Worm (Caenorhabditis elegans): ENCODE results near the gene T24E12.10.

T24E12.10 gene

ce11 chrII:3785756-3786155 lies 12.7 kb upstream of the T24E12.10 start:
- no peak for TF ChIP-seq hnd-1 (tag; optimal IDR thresholded peaks at IDR 0.05)
- TF ChIP-seq tbx-11 (GFP tag; IDR thresholded peaks at IDR 0.05), result no peak
- TF ChIP-seq ceh-13 (GFP tag; optimal IDR thresholded peaks at IDR 0.05), result no peak
- no peak for TF ChIP-seq hmbx-1 (tag; optimal IDR thresholded peaks at IDR 0.05)
- TF ChIP-seq ets-7 (tag; optimal IDR thresholded peaks at IDR 0.05), result no peak
- no peak for TF ChIP-seq hmg-4 (GFP tag; optimal IDR thresholded peaks at IDR 0.05)
- no peak for TF ChIP-seq ama-1 (optimal IDR thresholded peaks at IDR 0.05)
- no peak for TF ChIP-seq scrt-1 (GFP tag; IDR thresholded peaks at IDR 0.05)
- no peak for TF ChIP-seq B0310.2 (tag; optimal IDR thresholded peaks at IDR 0.05)
- TF ChIP-seq pes-1 (GFP tag; IDR thresholded peaks at IDR 0.05), result no peak
- no peak for TF ChIP-seq tra-4 (tag; optimal IDR thresholded peaks at IDR 0.05)
- no peak for TF ChIP-seq sea-1 (GFP tag; conservative IDR thresholded peaks at IDR 0.05)
- TF ChIP-seq flt-1 (GFP tag; IDR thresholded peaks at IDR 0.05), result no peak
- TF ChIP-seq ceh-36 (tag; optimal IDR thresholded peaks at IDR 0.05), result no peak
- no peak for TF ChIP-seq F13C5.2 (tag; optimal IDR thresholded peaks at IDR 0.05)
- no peak for TF ChIP-seq tbx-37 (GFP tag; conservative IDR thresholded peaks at IDR 0.05)
- TF ChIP-seq aly-1 (tag; optimal IDR thresholded peaks at IDR 0.05), result no peak

DNA sequence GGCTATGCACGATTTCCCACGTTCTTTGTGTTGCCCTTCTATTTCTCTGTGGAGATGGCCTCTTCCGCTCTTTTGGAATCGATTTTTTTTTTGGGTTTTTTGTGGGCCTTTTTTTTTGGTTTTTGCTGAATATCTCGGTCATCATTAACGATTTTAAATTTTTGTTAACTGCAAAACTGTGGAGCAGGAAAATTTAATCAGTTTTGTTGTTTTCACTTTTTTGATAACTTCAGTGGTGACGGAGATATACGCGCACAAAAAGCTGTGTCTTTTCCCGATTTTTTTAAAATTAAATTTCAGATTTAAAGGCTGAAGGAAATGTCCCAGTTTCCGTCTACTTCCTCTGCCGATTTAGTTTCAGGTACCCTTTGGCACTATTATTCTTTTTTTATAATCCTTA lies 12.2 kb upstream of the T24E12.10 start, which contains the start of gene T24E12.1:
Gene T24E12.1 (plus strand): TSS at position 301 of the 400 bp plus-strand sequence.
- TF ChIP-seq tra-4 (tag; optimal IDR thresholded peaks at IDR 0.05), result no peak
- no peak for TF ChIP-seq ceh-36 (tag; optimal IDR thresholded peaks at IDR 0.05)
- no peak for TF ChIP-seq hmbx-1 (tag; optimal IDR thresholded peaks at IDR 0.05)
- no peak for TF ChIP-seq aly-1 (tag; optimal IDR thresholded peaks at IDR 0.05)
- TF ChIP-seq hmg-4 (GFP tag; optimal IDR thresholded peaks at IDR 0.05), result no peak
- no peak for TF ChIP-seq tbx-37 (GFP tag; conservative IDR thresholded peaks at IDR 0.05)
- TF ChIP-seq B0310.2 (tag; optimal IDR thresholded peaks at IDR 0.05), result no peak
- no peak for TF ChIP-seq tbx-11 (GFP tag; IDR thresholded peaks at IDR 0.05)
- TF ChIP-seq sea-1 (GFP tag; conservative IDR thresholded peaks at IDR 0.05), result no peak
- TF ChIP-seq ets-7 (tag; optimal IDR thresholded peaks at IDR 0.05), result no peak
- no peak for TF ChIP-seq scrt-1 (GFP tag; IDR thresholded peaks at IDR 0.05)
- no peak for TF ChIP-seq flt-1 (GFP tag; IDR thresholded peaks at IDR 0.05)
- no peak for TF ChIP-seq hnd-1 (tag; optimal IDR thresholded peaks at IDR 0.05)
- no peak for TF ChIP-seq ama-1 (optimal IDR thresholded peaks at IDR 0.05)
- no peak for TF ChIP-seq ceh-13 (GFP tag; optimal IDR thresholded peaks at IDR 0.05)
- no peak for TF ChIP-seq F13C5.2 (tag; optimal IDR thresholded peaks at IDR 0.05)
- no peak for TF ChIP-seq pes-1 (GFP tag; IDR thresholded peaks at IDR 0.05)

- TF ChIP-seq flt-1 (GFP tag; IDR thresholded peaks at IDR 0.05), result no peak
- no peak for TF ChIP-seq F13C5.2 (tag; optimal IDR thresholded peaks at IDR 0.05)
These were observed 9.4 kb upstream of the T24E12.10 start, which contains the start of gene T24E12.2 for ce11 chrII:3782309-3783000. Gene T24E12.2 (plus strand): TSS chrII:3782950.

DNA sequence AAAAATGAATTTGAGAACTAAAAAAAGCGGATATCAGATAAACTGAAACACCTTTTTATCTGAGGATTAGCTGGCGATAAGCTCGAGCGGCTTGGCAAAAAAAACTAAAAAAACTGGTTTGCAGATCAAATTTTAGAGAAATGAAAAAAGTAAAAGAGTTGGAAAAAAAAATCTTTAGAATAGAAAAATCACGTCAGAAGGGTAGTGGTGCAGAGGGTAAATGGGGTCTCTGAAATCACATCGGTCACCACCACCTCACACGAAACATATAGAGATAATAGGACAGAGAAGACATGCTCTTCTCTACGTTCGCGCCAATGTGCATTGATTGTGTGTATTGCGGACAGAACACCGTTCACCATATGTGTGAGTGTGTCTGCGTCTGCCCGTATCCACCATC lies 8.2 kb upstream of the T24E12.10 start:
- no peak for TF ChIP-seq B0310.2 (tag; optimal IDR thresholded peaks at IDR 0.05)

DNA sequence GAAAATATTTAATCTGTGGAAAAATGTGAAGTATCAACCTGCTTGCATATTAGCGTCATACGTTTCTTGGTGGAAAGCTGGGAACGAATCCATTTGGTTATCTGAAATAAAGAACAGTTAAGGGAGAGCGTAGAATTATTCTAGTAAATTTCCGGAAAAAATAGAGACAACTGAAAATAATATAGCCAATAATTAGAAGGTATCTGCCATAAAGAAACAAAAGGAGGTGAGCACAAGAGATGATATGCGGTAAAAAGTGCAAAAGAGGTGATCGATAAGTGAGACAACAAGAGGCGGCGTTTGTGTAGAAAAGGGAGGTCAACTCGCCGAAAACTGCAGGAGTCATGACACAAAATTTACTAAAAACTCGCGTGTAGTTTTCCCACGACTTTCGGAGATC lies 6.4 kb upstream of the T24E12.10 start, which contains the start of gene T24E12.11:
Gene T24E12.11 (minus strand): TSS at position 101 of the 400 bp plus-strand sequence.
- TF ChIP-seq F13C5.2 (tag; optimal IDR thresholded peaks at IDR 0.05) (no peak), hnd-1 (tag; optimal IDR thresholded peaks at IDR 0.05) (no peak), flt-1 (GFP tag; IDR thresholded peaks at IDR 0.05) (no peak), sea-1 (GFP tag; conservative IDR thresholded peaks at IDR 0.05) (no peak), hmg-4 (GFP tag; optimal IDR thresholded peaks at IDR 0.05) (no peak), ceh-13 (GFP tag; optimal IDR thresholded peaks at IDR 0.05) (no peak), B0310.2 (tag; optimal IDR thresholded peaks at IDR 0.05) (no peak), tbx-11 (GFP tag; IDR thresholded peaks at IDR 0.05) (no peak)

- TF ChIP-seq ama-1 (optimal IDR thresholded peaks at IDR 0.05), result no peak
- no peak for TF ChIP-seq aly-1 (tag; optimal IDR thresholded peaks at IDR 0.05)
- no peak for TF ChIP-seq ets-7 (tag; optimal IDR thresholded peaks at IDR 0.05)
- TF ChIP-seq flt-1 (GFP tag; IDR thresholded peaks at IDR 0.05), result no peak
- no peak for TF ChIP-seq tra-4 (tag; optimal IDR thresholded peaks at IDR 0.05)
- TF ChIP-seq ceh-13 (GFP tag; optimal IDR thresholded peaks at IDR 0.05), result no peak
- no peak for TF ChIP-seq tbx-11 (GFP tag; IDR thresholded peaks at IDR 0.05)
- no peak for TF ChIP-seq hmg-4 (GFP tag; optimal IDR thresholded peaks at IDR 0.05)
- TF ChIP-seq hnd-1 (tag; optimal IDR thresholded peaks at IDR 0.05), result no peak
- TF ChIP-seq hmbx-1 (tag; optimal IDR thresholded peaks at IDR 0.05), result no peak
- no peak for TF ChIP-seq ceh-36 (tag; optimal IDR thresholded peaks at IDR 0.05)
These were observed 4.8 kb upstream of the T24E12.10 start for ce11 chrII:3777802-3778201.

DNA sequence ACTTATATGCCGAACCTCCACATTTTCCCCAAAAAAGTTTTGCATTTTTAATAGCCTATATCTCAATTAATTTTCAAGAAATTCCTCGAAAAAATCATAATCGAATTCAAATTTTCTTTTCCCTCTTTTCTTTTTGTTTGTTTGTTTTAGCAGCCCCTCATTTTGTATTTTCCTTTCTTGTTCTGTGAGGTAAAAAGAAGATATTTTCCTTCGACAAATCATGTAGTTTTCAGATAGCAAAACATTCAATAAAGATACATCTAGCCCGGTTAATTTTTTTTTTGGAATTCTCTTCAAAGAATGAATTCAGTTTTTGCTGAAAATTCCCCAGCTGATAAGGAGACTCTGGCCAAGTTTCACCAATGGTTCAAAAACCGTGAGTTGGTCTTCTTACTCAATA lies 2.7 kb upstream of the T24E12.10 start, which contains the start of gene T24E12.3:
Gene T24E12.3 (plus strand): TSS at position 301 of the 400 bp plus-strand sequence.
- TF ChIP-seq F13C5.2 (tag; optimal IDR thresholded peaks at IDR 0.05), result no peak

DNA sequence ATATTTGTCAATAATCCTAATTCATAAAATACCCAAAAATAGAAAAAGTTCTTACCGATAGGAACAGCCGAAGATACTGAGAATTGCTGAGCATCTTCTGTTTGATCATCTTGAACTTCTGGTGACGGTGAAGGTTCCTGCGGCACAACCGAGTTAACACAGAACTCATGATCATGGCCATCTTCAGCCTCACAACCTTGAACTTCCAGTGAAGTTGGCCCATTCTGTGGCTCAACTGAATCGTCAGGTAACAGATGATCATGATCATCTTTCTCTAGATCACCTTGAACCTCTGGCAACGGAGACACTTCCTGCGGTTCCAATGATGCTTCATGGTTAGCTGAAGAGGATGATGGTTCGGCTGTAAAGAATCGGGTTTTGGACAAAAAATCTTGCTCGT lies 1.4 kb downstream of the T24E12.10 start:
- TF ChIP-seq ama-1 (optimal IDR thresholded peaks at IDR 0.05) (no peak), ets-7 (tag; optimal IDR thresholded peaks at IDR 0.05) (no peak), aly-1 (tag; optimal IDR thresholded peaks at IDR 0.05) (no peak), tbx-37 (GFP tag; conservative IDR thresholded peaks at IDR 0.05) (no peak)

DNA sequence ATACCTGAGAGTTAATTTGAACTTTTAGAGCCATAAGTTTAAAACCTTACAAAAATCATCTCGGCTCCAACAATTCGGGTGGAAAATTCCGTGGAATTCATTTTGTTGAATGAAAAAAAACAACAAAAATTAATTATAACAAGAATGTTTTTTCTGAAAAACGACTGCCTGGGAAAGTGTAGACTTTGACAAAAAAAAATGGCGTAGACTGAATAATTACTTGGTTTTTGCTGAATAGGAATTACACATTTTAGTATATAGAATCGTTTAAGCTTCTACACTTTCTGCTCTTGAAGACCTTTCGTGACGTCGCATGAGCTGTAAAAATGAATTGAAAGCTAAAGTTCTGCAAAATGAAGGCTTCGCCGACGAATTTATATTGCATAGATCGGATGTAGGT lies 8.5 kb downstream of the T24E12.10 start, which contains the start of gene srx-112:
Gene srx-112 (minus strand): TSS at position 101 of the 400 bp plus-strand sequence.
- TF ChIP-seq sea-1 (GFP tag; conservative IDR thresholded peaks at IDR 0.05), result no peak
- TF ChIP-seq hnd-1 (tag; optimal IDR thresholded peaks at IDR 0.05), result no peak
- no peak for TF ChIP-seq ceh-36 (tag; optimal IDR thresholded peaks at IDR 0.05)
- TF ChIP-seq tbx-37 (GFP tag; conservative IDR thresholded peaks at IDR 0.05), result no peak
- no peak for TF ChIP-seq ama-1 (optimal IDR thresholded peaks at IDR 0.05)
- no peak for TF ChIP-seq ceh-13 (GFP tag; optimal IDR thresholded peaks at IDR 0.05)
- no peak for TF ChIP-seq hmg-4 (GFP tag; optimal IDR thresholded peaks at IDR 0.05)
- TF ChIP-seq pes-1 (GFP tag; IDR thresholded peaks at IDR 0.05), result no peak
